Worm (Caenorhabditis elegans) whole organism, midembryonic: ENCODE results near the gene BE0003N10.6.
"Not testable (repeated sequence)": the region's sequence is repeated elsewhere in the genome, so short reads cannot be mapped to it uniquely, and the experiment has no call there.

Source experiments
- T22C8.4 ChIP-seq: fragments of 200-800 bp; sonication (Bioruptor generic); IDR thresholded peaks from 2 replicates; pipeline ENCODE4 v1.3.6; 2022; ENCODE audit warnings: missing genetic modification characterization, missing compliant biosample characterization
- flt-1 ChIP-seq: fragments of 200-800 bp; sonication (Bioruptor generic); IDR thresholded peaks from 2 replicates; pipeline ENCODE4 v1.3.6; 2022; ENCODE audit warnings: missing genetic modification characterization, missing compliant biosample characterization
- ref-1 ChIP-seq: fragments of 200-800 bp; sonication (Bioruptor generic); conservative IDR thresholded peaks from 2 replicates; pipeline ENCODE4 v1.3.6; 2022; ENCODE audit warnings: missing genetic modification reagents, missing genetic modification characterization, missing compliant biosample characterization
- ztf-23 ChIP-seq: fragments of 200-800 bp; sonication (Bioruptor generic); IDR thresholded peaks from 2 replicates; pipeline ENCODE4 v1.3.6; 2022; ENCODE audit warnings: missing genetic modification reagents, missing genetic modification characterization, missing compliant biosample characterization
- ztf-29 ChIP-seq: fragments of 200-800 bp; sonication (Bioruptor generic); IDR thresholded peaks from 2 replicates; pipeline ENCODE4 v1.3.6; 2022; ENCODE audit warnings: missing genetic modification reagents, missing genetic modification characterization, missing compliant biosample characterization

ce11 chrIII:1056989-1057687, 2.7 kb downstream of the BE0003N10.6 start:
- TF ChIP-seq ztf-29 (GFP tag; lab: Robert Waterston, UW); flt-1 (GFP tag; lab: Robert Waterston, UW); ztf-23 (GFP tag; lab: Robert Waterston, UW); ref-1: not testable (repeated sequence)
- peak; percentile 54 for TF ChIP-seq T22C8.4
